Worm (Caenorhabditis elegans) whole organism, L4 larva: ENCODE measurements around the gene T22B7.22.

ENCODE experiments used
- aly-2 ChIP-seq: sonication (generic microtip); optimal IDR thresholded peaks from 2 replicates; lab custom pipeline; 2018; ENCODE audit warnings: missing biosample characterization, missing genetic modification characterization
- ceh-82 ChIP-seq: sonication (generic microtip); optimal IDR thresholded peaks from 2 replicates; lab custom pipeline; 2017; ENCODE audit warnings: missing biosample characterization, missing genetic modification characterization
- duxl-1 ChIP-seq: sonication (generic microtip); optimal IDR thresholded peaks from 2 replicates; lab custom pipeline; 2016; ENCODE audit warnings: mild to moderate bottlenecking, missing genetic modification characterization, moderate library complexity, missing compliant biosample characterization; ENCODE audit not compliant: poor library complexity
- fkh-10 ChIP-seq: fragments of 150-350 bp; optimal IDR thresholded peaks from 2 replicates; lab custom pipeline; 2014; ENCODE audit warnings: missing biosample characterization, missing genetic modification reagents, missing genetic modification characterization
- lin-38 ChIP-seq: fragments of 200-800 bp; sonication (Bioruptor generic); IDR thresholded peaks from 2 replicates; pipeline ENCODE4 v1.3.6; 2022; ENCODE audit warnings: missing genetic modification reagents, missing genetic modification characterization, missing compliant biosample characterization
- nhr-76 ChIP-seq: fragments of 150-350 bp; optimal IDR thresholded peaks from 2 replicates; lab custom pipeline; 2014; ENCODE audit warnings: missing biosample characterization, missing genetic modification characterization
- pqm-1 ChIP-seq: sonication (generic microtip); optimal IDR thresholded peaks from 2 replicates; lab custom pipeline; 2017; ENCODE audit warnings: missing biosample characterization, missing genetic modification characterization

- TF ChIP-seq duxl-1 (tag; lab: Kevin White, UChicago) (no peak), nhr-76 (no peak), pqm-1 (tag; lab: Kevin White, UChicago) (no peak), aly-2 (tag; lab: Kevin White, UChicago) (no peak), lin-38 (GFP tag; lab: Robert Waterston, UW) (no peak), ceh-82 (tag; lab: Kevin White, UChicago) (no peak), fkh-10 (GFP tag; lab: Kevin White, UChicago) (no peak)
Observed at ce11 chrX:5661179-5661578, 1.4 kb downstream of the T22B7.22 start.
